Worm (Caenorhabditis elegans): ENCODE results near the gene unc-60.

The unc-60 gene

DNA sequence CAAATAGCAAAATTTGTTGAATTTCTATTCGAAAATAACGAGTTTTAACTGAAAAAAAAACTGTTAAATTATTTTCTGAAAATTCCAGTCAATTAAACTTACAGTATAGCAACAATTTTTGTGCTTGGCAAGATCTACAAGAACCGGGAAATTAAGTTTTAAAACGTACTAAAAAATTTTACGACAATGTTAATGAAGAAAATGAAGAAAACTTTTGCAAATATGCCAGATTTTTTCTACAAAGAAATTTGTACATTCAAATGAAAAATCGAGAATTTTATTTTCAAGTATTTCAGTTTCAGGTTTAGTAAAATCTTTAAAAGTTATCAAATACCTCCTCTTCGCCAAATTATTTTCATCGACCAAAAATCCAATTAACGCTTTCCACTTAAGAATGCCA lies 32.8 kb upstream of the unc-60 start, which contains the start of gene cnc-11:
TSS of gene cnc-11 (plus strand) at position 301 of the 400 bp plus-strand sequence.
- TF ChIP-seq ztf-29 (GFP tag; IDR thresholded peaks at IDR 0.05) (no peak), T22C8.4 (GFP tag; IDR thresholded peaks at IDR 0.05) (no peak), klf-2 (GFP tag; conservative IDR thresholded peaks at IDR 0.05) (no peak), ztf-23 (GFP tag; IDR thresholded peaks at IDR 0.05) (no peak), ref-1 (GFP tag; conservative IDR thresholded peaks at IDR 0.05) (no peak), tab-1 (GFP tag; IDR thresholded peaks at IDR 0.05) (no peak), flt-1 (GFP tag; IDR thresholded peaks at IDR 0.05) (no peak), cog-1 (tag; optimal IDR thresholded peaks at IDR 0.05) (no peak), med-1 (GFP tag; optimal IDR thresholded peaks at IDR 0.05; ENCODE audit: insufficient read depth) (no peak)

ce11 chrV:1444180-1444579 lies 30.7 kb upstream of the unc-60 start, which contains the start of gene cnc-1:
TSS of gene cnc-1 (minus strand) at chrV:1444280.
- TF ChIP-seq med-1 (GFP tag; optimal IDR thresholded peaks at IDR 0.05; ENCODE audit: insufficient read depth) (no peak), flt-1 (GFP tag; IDR thresholded peaks at IDR 0.05) (no peak), T22C8.4 (GFP tag; IDR thresholded peaks at IDR 0.05) (no peak), tab-1 (GFP tag; IDR thresholded peaks at IDR 0.05) (no peak), klf-2 (GFP tag; conservative IDR thresholded peaks at IDR 0.05) (no peak), ztf-29 (GFP tag; IDR thresholded peaks at IDR 0.05) (no peak), ztf-23 (GFP tag; IDR thresholded peaks at IDR 0.05) (no peak), cog-1 (tag; optimal IDR thresholded peaks at IDR 0.05) (no peak), ref-1 (GFP tag; conservative IDR thresholded peaks at IDR 0.05) (no peak)

DNA sequence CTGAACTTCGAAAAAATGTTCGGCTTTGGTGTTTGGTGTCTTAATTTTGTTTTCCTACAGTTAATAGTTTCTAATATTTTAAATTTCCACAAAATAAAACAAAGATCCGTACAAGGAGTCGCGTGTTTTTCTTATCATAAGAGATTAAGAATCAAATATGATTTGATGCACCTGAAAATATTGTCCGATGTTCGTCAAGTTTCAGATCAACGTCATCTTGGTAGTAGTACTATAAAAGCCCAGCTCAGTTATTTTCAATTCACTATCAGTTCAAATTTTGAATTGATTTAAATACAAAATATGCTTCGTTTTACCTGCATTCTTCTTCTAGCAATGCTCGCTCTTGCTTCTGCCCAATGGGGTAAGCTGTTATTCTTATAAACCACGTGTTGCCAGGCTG lies 29.8 kb upstream of the unc-60 start, which contains the start of gene cnc-5:
TSS of gene cnc-5 (plus strand) at position 301 of the 400 bp plus-strand sequence.
- TF ChIP-seq klf-2 (GFP tag; conservative IDR thresholded peaks at IDR 0.05) = no peak
- TF ChIP-seq cog-1 (tag; optimal IDR thresholded peaks at IDR 0.05) = no peak
- no peak for TF ChIP-seq ztf-23 (GFP tag; IDR thresholded peaks at IDR 0.05)
- no peak for TF ChIP-seq med-1 (GFP tag; optimal IDR thresholded peaks at IDR 0.05; ENCODE audit: insufficient read depth)
- TF ChIP-seq T22C8.4 (GFP tag; IDR thresholded peaks at IDR 0.05) = no peak
- no peak for TF ChIP-seq tab-1 (GFP tag; IDR thresholded peaks at IDR 0.05)
- TF ChIP-seq ztf-29 (GFP tag; IDR thresholded peaks at IDR 0.05) = no peak
- TF ChIP-seq flt-1 (GFP tag; IDR thresholded peaks at IDR 0.05) = no peak
- TF ChIP-seq ref-1 (GFP tag; conservative IDR thresholded peaks at IDR 0.05) = no peak

ce11 chrV:1447079-1447478 lies 27.8 kb upstream of the unc-60 start, which contains the start of gene cnc-4:
TSS of gene cnc-4 (plus strand) at chrV:1447195.
- TF ChIP-seq T22C8.4 (GFP tag; IDR thresholded peaks at IDR 0.05) (no peak), ztf-23 (GFP tag; IDR thresholded peaks at IDR 0.05) (no peak), cog-1 (tag; optimal IDR thresholded peaks at IDR 0.05) (no peak), med-1 (GFP tag; optimal IDR thresholded peaks at IDR 0.05; ENCODE audit: insufficient read depth) (no peak), flt-1 (GFP tag; IDR thresholded peaks at IDR 0.05) (no peak), klf-2 (GFP tag; conservative IDR thresholded peaks at IDR 0.05) (no peak), ztf-29 (GFP tag; IDR thresholded peaks at IDR 0.05) (no peak), tab-1 (GFP tag; IDR thresholded peaks at IDR 0.05) (no peak), ref-1 (GFP tag; conservative IDR thresholded peaks at IDR 0.05) (no peak)

DNA sequence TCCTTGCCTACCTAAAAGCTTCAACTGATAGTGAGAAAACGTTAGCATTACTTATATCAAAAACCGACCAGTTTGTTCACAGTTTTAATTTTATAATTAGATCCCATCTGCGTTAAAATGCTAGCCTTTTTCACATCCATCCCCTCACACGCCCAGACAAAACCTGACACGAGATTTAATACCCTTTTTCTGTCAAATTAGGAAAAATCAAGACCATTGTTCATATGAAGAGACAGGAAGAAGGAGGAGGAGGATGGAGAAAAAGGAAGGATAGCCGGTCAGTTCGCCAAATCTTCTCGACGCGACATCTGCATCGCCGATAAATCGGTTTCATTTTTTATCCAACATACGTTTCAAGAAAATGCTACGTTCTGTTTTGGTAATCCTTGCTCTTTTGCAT lies 27.2 kb upstream of the unc-60 start, which contains the start of gene cnc-3:
TSS of gene cnc-3 (plus strand) at position 281 of the 400 bp plus-strand sequence.
- no peak for TF ChIP-seq T22C8.4 (GFP tag; IDR thresholded peaks at IDR 0.05)
- TF ChIP-seq cog-1 (tag; optimal IDR thresholded peaks at IDR 0.05) = no peak
- TF ChIP-seq klf-2 (GFP tag; conservative IDR thresholded peaks at IDR 0.05) = no peak
- TF ChIP-seq flt-1 (GFP tag; IDR thresholded peaks at IDR 0.05) = no peak
- no peak for TF ChIP-seq tab-1 (GFP tag; IDR thresholded peaks at IDR 0.05)

DNA sequence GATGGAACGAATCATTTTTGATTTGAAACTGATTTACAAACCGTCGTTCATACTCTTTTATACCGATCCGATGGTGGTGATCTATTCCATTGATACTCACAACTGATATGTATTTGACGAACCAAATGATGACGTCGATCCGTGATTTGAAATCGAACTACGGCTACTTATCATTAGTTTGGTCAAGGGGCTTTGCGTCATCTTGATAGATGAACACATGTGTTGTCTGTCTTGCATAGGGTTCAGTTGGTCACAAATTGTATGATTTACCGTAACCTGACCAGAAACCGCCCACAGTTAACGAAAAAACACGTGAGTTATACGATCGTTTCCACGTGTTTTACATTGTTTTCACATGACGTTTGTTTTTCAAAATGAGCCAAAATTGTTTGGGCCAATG lies 24.7 kb upstream of the unc-60 start, which contains the start of gene cnc-2:
TSS of gene cnc-2 (minus strand) at position 24 of the 400 bp plus-strand sequence.
- no peak for TF ChIP-seq klf-2 (GFP tag; conservative IDR thresholded peaks at IDR 0.05)
- no peak for TF ChIP-seq med-1 (GFP tag; optimal IDR thresholded peaks at IDR 0.05; ENCODE audit: insufficient read depth)
- no peak for TF ChIP-seq cog-1 (tag; optimal IDR thresholded peaks at IDR 0.05)
- TF ChIP-seq ztf-23 (GFP tag; IDR thresholded peaks at IDR 0.05) = no peak
- TF ChIP-seq flt-1 (GFP tag; IDR thresholded peaks at IDR 0.05) = no peak
- no peak for TF ChIP-seq ref-1 (GFP tag; conservative IDR thresholded peaks at IDR 0.05)
- TF ChIP-seq T22C8.4 (GFP tag; IDR thresholded peaks at IDR 0.05) = no peak
- TF ChIP-seq tab-1 (GFP tag; IDR thresholded peaks at IDR 0.05) = no peak
- no peak for TF ChIP-seq ztf-29 (GFP tag; IDR thresholded peaks at IDR 0.05)

- TF ChIP-seq klf-2 (GFP tag; conservative IDR thresholded peaks at IDR 0.05) (no peak), ztf-29 (GFP tag; IDR thresholded peaks at IDR 0.05) (no peak), ztf-23 (GFP tag; IDR thresholded peaks at IDR 0.05) (no peak), T22C8.4 (GFP tag; IDR thresholded peaks at IDR 0.05) (no peak), med-1 (GFP tag; optimal IDR thresholded peaks at IDR 0.05; ENCODE audit: insufficient read depth) (no peak), tab-1 (GFP tag; IDR thresholded peaks at IDR 0.05) (no peak), cog-1 (tag; optimal IDR thresholded peaks at IDR 0.05) (no peak), flt-1 (GFP tag; IDR thresholded peaks at IDR 0.05) (no peak)
Measured at ce11 chrV:1451334-1451733, 23.6 kb upstream of the unc-60 start, which contains the start of gene srj-23. TSS of gene srj-23 (plus strand) at chrV:1451634.

ce11 chrV:1454762-1455161 lies 20.1 kb upstream of the unc-60 start, which contains the start of gene chil-14:
TSS of gene chil-14 (plus strand) at chrV:1455062.
- TF ChIP-seq ztf-29 (GFP tag; IDR thresholded peaks at IDR 0.05) (no peak), med-1 (GFP tag; optimal IDR thresholded peaks at IDR 0.05; ENCODE audit: insufficient read depth) (no peak), klf-2 (GFP tag; conservative IDR thresholded peaks at IDR 0.05) (no peak), T22C8.4 (GFP tag; IDR thresholded peaks at IDR 0.05) (no peak), ref-1 (GFP tag; conservative IDR thresholded peaks at IDR 0.05) (no peak), flt-1 (GFP tag; IDR thresholded peaks at IDR 0.05) (no peak), tab-1 (GFP tag; IDR thresholded peaks at IDR 0.05) (no peak), cog-1 (tag; optimal IDR thresholded peaks at IDR 0.05) (no peak), ztf-23 (GFP tag; IDR thresholded peaks at IDR 0.05) (no peak)

ce11 chrV:1455280-1455679 lies 19.6 kb upstream of the unc-60 start:
- TF ChIP-seq ztf-29 (GFP tag; IDR thresholded peaks at IDR 0.05) (no peak), ztf-23 (GFP tag; IDR thresholded peaks at IDR 0.05) (no peak), tab-1 (GFP tag; IDR thresholded peaks at IDR 0.05) (no peak), ref-1 (GFP tag; conservative IDR thresholded peaks at IDR 0.05) (no peak), T22C8.4 (GFP tag; IDR thresholded peaks at IDR 0.05) (no peak), klf-2 (GFP tag; conservative IDR thresholded peaks at IDR 0.05) (no peak), flt-1 (GFP tag; IDR thresholded peaks at IDR 0.05) (no peak), med-1 (GFP tag; optimal IDR thresholded peaks at IDR 0.05; ENCODE audit: insufficient read depth) (no peak), cog-1 (tag; optimal IDR thresholded peaks at IDR 0.05) (no peak)
